Fruit fly (Drosophila melanogaster): ENCODE measurements around the gene CG9133.

Gene CG9133

DNA sequence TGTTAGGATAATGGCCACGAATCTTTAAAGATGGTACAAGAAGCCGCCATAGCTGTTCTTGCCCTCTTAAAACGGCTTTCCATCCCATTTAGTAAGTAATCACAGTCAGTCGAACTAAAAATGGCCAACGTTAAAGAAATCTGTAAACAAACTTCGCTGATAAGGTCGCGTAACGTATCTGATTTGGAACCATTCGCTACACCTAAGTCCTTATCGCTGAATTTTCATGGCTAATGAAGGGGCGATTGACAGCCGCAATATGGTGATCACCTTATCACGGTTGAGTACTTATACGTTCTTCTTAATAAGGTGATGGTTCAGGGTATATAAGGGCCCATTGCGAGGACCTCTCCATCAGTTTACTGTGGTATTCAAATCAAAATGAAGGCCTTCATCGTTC, 39.2 kb upstream of the CG9133 start, which contains the start of gene LysE:
Gene LysE, plus strand, starts transcription at position 257 of the 400 bp plus-strand sequence.
- TF ChIP-seq br (GFP tag; optimal IDR thresholded peaks at IDR 0.05) (no peak), Abd-B (GFP tag; optimal IDR thresholded peaks at IDR 0.05) (no peak), pan (optimal IDR thresholded peaks at IDR 0.05) (no peak), lola (GFP tag; optimal IDR thresholded peaks at IDR 0.05) (no peak), CG9705 (GFP tag; optimal IDR thresholded peaks at IDR 0.05) (no peak), Sp1 (GFP tag; optimal IDR thresholded peaks at IDR 0.05) (no peak), Hr83 (GFP tag; optimal IDR thresholded peaks at IDR 0.05; ENCODE audit: poor library complexity, severe bottlenecking) (no peak), Hr78 (GFP tag; optimal IDR thresholded peaks at IDR 0.05) (no peak), brk (GFP tag; optimal IDR thresholded peaks at IDR 0.05) (no peak)

DNA sequence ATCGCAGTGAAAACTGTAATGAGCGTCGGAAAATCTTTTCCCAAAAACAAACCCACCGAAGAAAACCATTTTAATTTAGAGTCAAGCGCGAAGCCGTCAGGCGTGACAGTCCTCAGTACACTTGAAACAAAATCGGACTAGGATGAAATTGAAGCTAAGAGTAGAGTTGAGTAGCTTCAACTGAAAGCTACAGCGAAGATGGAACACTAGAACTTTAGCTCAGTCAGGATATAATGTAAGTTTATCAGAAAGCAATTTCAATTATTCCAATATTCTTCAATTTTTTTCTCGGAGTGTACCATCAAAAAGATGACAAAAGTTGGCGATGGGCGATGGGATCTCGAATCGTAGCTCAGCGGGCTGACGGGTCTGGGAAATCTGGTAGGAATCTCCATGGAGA, 35.4 kb upstream of the CG9133 start:
- TF ChIP-seq CrebA (GFP tag; optimal IDR thresholded peaks at IDR 0.05; ENCODE audit: borderline replicate concordance), result no peak
- no peak for TF ChIP-seq Hr83 (GFP tag; optimal IDR thresholded peaks at IDR 0.05; ENCODE audit: poor library complexity, severe bottlenecking)
- TF ChIP-seq CG9705 (GFP tag; optimal IDR thresholded peaks at IDR 0.05), result no peak
- no peak for TF ChIP-seq jim (GFP tag; optimal IDR thresholded peaks at IDR 0.05)
- no peak for TF ChIP-seq HLH106 (tag; optimal IDR thresholded peaks at IDR 0.05)
- no peak for TF ChIP-seq Vsx2 (GFP tag; optimal IDR thresholded peaks at IDR 0.05; ENCODE audit: partially characterized antibody)
- TF ChIP-seq sv (GFP tag; optimal IDR thresholded peaks at IDR 0.05), result no peak
- TF ChIP-seq dmrt93B (GFP tag; optimal IDR thresholded peaks at IDR 0.05), result no peak
- no peak for TF ChIP-seq psq (GFP tag; optimal IDR thresholded peaks at IDR 0.05)
- TF ChIP-seq rgr (GFP tag; optimal IDR thresholded peaks at IDR 0.05), result no peak
- TF ChIP-seq Hr78 (GFP tag; optimal IDR thresholded peaks at IDR 0.05), result no peak
- no peak for TF ChIP-seq woc (GFP tag; optimal IDR thresholded peaks at IDR 0.05)

DNA sequence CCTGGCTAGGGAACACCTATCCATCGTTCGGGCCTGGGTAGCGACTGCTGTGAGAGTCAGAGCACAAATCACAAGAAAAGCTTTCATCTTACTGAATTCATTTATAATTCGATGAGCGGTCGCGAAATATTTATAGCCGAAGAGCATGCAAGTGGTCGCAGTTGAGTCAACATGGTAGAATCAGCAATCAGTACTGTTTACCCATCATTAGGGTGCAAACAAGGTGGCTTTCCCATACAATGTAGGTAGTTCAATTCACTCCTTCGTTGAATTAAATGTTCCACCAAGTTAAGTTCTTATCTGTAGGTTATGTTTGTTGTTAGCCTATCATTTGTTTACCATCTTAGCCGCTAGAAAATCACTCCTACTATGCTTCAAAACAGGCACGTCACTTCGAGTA, 33.2 kb upstream of the CG9133 start, which contains the start of gene LysP:
Gene LysP, minus strand, starts transcription at position 101 of the 400 bp plus-strand sequence.
- TF ChIP-seq foxo (GFP tag; optimal IDR thresholded peaks at IDR 0.05), result peak in 1 of 2 experiments; percentile 3
- TF ChIP-seq pan (optimal IDR thresholded peaks at IDR 0.05), result no peak
- TF ChIP-seq dl (GFP tag; optimal IDR thresholded peaks at IDR 0.05; ENCODE audit: insufficient read depth in 1 of 2, partially characterized antibody in 2 of 2), result no peak
- no peak for TF ChIP-seq Myc (optimal IDR thresholded peaks at IDR 0.05)
- TF ChIP-seq dmrt93B (GFP tag; optimal IDR thresholded peaks at IDR 0.05), result no peak
- no peak for TF ChIP-seq psq (GFP tag; optimal IDR thresholded peaks at IDR 0.05)
- TF ChIP-seq h (GFP tag; optimal IDR thresholded peaks at IDR 0.05), result peak; percentile 4

DNA sequence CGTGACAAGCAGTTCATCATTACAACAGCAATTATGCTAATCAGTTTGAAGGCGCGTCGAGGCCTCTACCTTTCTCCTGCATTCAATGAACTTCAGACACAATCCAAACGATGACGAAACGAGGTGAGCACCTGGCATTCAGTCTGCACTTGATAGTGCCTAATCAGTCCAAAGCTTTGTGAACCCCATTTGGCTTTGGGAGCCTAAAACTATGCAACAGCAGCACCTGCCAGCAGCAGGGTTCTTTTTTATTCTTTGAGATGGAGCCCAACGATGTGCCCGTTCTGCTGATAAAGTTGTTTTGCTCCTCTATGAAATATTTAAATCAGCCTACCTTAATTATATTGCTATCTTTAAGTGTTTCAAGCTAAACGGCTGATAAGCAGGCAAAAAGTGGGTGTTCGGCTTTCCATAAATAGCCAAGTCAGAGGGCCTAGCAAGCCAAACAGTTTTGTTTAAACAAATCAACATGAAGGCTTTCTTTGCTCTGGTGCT, 24.5 kb upstream of the CG9133 start, which contains the start of gene LysS:
Gene LysS, plus strand, starts transcription at position 445 of the 495 bp plus-strand sequence.
- TF ChIP-seq Rel (GFP tag; optimal IDR thresholded peaks at IDR 0.05) (no peak), Rel (tag; optimal IDR thresholded peaks at IDR 0.05) (peak; percentile 91), OdsH (GFP tag; optimal IDR thresholded peaks at IDR 0.05) (no peak), br (GFP tag; optimal IDR thresholded peaks at IDR 0.05) (no peak), HLH106 (tag; optimal IDR thresholded peaks at IDR 0.05) (no peak), Hr78 (GFP tag; optimal IDR thresholded peaks at IDR 0.05) (no peak)

DNA sequence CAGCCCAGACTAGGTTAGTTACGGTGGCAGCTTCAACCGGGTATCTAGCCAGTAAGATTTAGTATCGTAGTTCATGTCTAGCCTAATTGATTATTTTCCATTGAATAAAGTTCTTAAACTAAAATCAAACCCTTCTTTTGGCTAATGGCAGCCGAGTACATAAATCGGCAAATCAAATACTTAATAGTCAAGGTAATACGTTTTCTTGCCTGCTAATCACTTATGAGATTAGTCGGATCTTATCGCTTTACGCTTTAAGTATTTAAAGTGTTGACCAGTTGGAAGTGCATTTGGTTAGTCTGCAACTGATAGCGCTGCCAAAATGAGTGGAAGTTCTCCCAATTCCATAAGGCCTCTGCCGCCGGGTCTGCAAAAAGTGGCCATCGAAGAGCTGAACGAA, 19.2 kb upstream of the CG9133 start, which contains the start of gene CG33965:
Gene CG33965, plus strand, starts transcription at position 301 of the 400 bp plus-strand sequence.
- TF ChIP-seq brk (GFP tag; optimal IDR thresholded peaks at IDR 0.05) (no peak), Dfd (GFP tag; optimal IDR thresholded peaks at IDR 0.05) (no peak), Rel (GFP tag; optimal IDR thresholded peaks at IDR 0.05) (no peak), Rel (tag; optimal IDR thresholded peaks at IDR 0.05) (no peak), GATAd (GFP tag; optimal IDR thresholded peaks at IDR 0.05) (no peak)

DNA sequence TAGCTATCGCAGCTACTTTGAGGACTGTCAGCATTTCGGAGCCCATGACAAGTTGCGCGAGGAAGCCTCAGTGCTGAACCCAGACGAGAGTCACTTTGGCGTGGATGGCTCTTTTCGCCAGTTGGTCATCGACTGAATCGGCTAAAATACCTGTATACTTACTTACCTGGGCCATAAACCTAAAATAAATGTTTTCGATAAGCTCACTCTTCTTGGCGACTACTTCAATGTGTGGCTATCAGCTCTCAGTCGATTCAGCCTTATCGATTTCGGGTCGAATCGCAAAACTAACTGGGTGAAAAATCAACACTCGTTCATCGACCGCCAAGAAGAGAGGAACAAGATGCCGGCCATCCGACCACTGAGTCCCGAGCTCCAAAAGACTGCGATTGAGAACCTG, 18.0 kb upstream of the CG9133 start, which contains the start of gene CG33966:
Gene CG33966, plus strand, starts transcription at position 301 of the 400 bp plus-strand sequence.
- TF ChIP-seq jim (GFP tag; optimal IDR thresholded peaks at IDR 0.05), result no peak
- TF ChIP-seq Hr78 (GFP tag; optimal IDR thresholded peaks at IDR 0.05), result no peak
- TF ChIP-seq CrebA (GFP tag; optimal IDR thresholded peaks at IDR 0.05; ENCODE audit: borderline replicate concordance), result no peak
- no peak for TF ChIP-seq dl (GFP tag; optimal IDR thresholded peaks at IDR 0.05; ENCODE audit: insufficient read depth in 1 of 2, partially characterized antibody in 2 of 2)
- no peak for TF ChIP-seq N (GFP tag; optimal IDR thresholded peaks at IDR 0.05)
- TF ChIP-seq HLH106 (tag; optimal IDR thresholded peaks at IDR 0.05), result no peak
- no peak for TF ChIP-seq Jra (GFP tag; optimal IDR thresholded peaks at IDR 0.05)
- TF ChIP-seq rgr (GFP tag; optimal IDR thresholded peaks at IDR 0.05), result no peak
- TF ChIP-seq OdsH (GFP tag; optimal IDR thresholded peaks at IDR 0.05), result no peak
- no peak for TF ChIP-seq Myc (optimal IDR thresholded peaks at IDR 0.05)
- no peak for TF ChIP-seq Mio (GFP tag; optimal IDR thresholded peaks at IDR 0.05)
- no peak for TF ChIP-seq h (GFP tag; optimal IDR thresholded peaks at IDR 0.05)
- no peak for TF ChIP-seq psq (GFP tag; optimal IDR thresholded peaks at IDR 0.05)
- no peak for TF ChIP-seq dsf (GFP tag; optimal IDR thresholded peaks at IDR 0.05; ENCODE audit: borderline replicate concordance)
- no peak for TF ChIP-seq Vsx2 (GFP tag; optimal IDR thresholded peaks at IDR 0.05; ENCODE audit: partially characterized antibody)
